Worm (Caenorhabditis elegans): Measurements from ENCODE around the gene pas-2.

The pas-2 gene

ce11 chrV:10750630-10751029 lies 19.5 kb upstream of the pas-2 start, which contains the start of gene F28H7.3:
TSS of gene F28H7.3 (minus strand) at chrV:10750788.
- TF ChIP-seq ref-1 (GFP tag; conservative IDR thresholded peaks at IDR 0.05), result no peak

DNA sequence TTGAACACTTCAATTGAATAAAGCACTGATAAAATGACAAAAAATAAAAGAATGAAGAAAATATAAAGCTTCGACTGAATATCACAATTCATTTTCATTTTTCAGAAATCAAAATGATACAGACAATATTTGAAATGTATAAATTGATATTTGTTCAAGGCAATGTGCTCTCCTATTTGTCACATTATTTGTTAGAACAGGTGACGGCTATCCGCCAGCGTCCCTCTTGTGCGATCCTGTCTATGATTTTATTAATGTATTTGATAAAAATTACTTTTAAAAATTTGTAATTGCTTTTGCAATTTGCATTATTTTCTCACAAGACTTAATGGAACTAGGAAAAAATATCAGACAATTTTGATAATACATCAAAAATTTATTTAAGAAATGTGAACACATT lies 16.1 kb upstream of the pas-2 start, which contains the start of gene F28H7.7:
Gene F28H7.7, minus strand, starts transcription at position 101 of the 400 bp plus-strand sequence.
- no peak for TF ChIP-seq tab-1 (GFP tag; IDR thresholded peaks at IDR 0.05)
- TF ChIP-seq T22C8.4 (GFP tag; IDR thresholded peaks at IDR 0.05), result no peak
- no peak for TF ChIP-seq klf-2 (GFP tag; conservative IDR thresholded peaks at IDR 0.05)
- no peak for TF ChIP-seq cog-1 (tag; optimal IDR thresholded peaks at IDR 0.05)
- TF ChIP-seq ref-1 (GFP tag; conservative IDR thresholded peaks at IDR 0.05), result no peak
- TF ChIP-seq med-1 (GFP tag; optimal IDR thresholded peaks at IDR 0.05; ENCODE audit: insufficient read depth), result no peak
- TF ChIP-seq flt-1 (GFP tag; IDR thresholded peaks at IDR 0.05), result no peak
- no peak for TF ChIP-seq ztf-23 (GFP tag; IDR thresholded peaks at IDR 0.05)
- TF ChIP-seq ztf-29 (GFP tag; IDR thresholded peaks at IDR 0.05), result no peak

DNA sequence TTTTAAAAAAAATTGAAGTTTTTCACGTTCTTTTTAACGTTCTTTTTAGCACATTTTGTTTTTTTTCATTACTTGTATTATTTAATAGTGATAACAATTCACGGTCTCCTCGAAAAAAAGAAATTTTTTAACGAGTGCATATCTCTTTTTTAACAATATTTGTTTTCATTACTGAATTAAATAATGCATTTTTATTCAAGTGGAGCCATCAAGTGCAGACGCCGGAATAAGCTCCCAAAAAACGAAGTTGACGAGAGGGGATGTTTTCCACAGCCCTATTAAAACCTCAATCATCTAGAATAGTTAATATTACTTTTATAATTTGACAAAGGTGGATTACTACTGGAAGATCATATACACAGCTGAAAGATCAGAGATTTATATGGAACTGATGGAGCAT lies 13.5 kb upstream of the pas-2 start, which contains the start of gene irld-6:
Gene irld-6, minus strand, starts transcription at position 101 of the 400 bp plus-strand sequence.
- TF ChIP-seq T22C8.4 (GFP tag; IDR thresholded peaks at IDR 0.05) (no peak), ztf-29 (GFP tag; IDR thresholded peaks at IDR 0.05) (no peak), ztf-23 (GFP tag; IDR thresholded peaks at IDR 0.05) (no peak), med-1 (GFP tag; optimal IDR thresholded peaks at IDR 0.05; ENCODE audit: insufficient read depth) (no peak), ref-1 (GFP tag; conservative IDR thresholded peaks at IDR 0.05) (no peak), klf-2 (GFP tag; conservative IDR thresholded peaks at IDR 0.05) (no peak), tab-1 (GFP tag; IDR thresholded peaks at IDR 0.05) (no peak), cog-1 (tag; optimal IDR thresholded peaks at IDR 0.05) (no peak), flt-1 (GFP tag; IDR thresholded peaks at IDR 0.05) (no peak)

ce11 chrV:10757128-10757527 lies 13.0 kb upstream of the pas-2 start:
- TF ChIP-seq cog-1 (tag; optimal IDR thresholded peaks at IDR 0.05) (no peak), med-1 (GFP tag; optimal IDR thresholded peaks at IDR 0.05; ENCODE audit: insufficient read depth) (no peak), ref-1 (GFP tag; conservative IDR thresholded peaks at IDR 0.05) (no peak), tab-1 (GFP tag; IDR thresholded peaks at IDR 0.05) (no peak), flt-1 (GFP tag; IDR thresholded peaks at IDR 0.05) (no peak)

ce11 chrV:10758658-10759057 lies 11.5 kb upstream of the pas-2 start, which contains the start of gene F28H7.8:
TSS of gene F28H7.8 (plus strand) at chrV:10758958.
- TF ChIP-seq ref-1 (GFP tag; conservative IDR thresholded peaks at IDR 0.05) (no peak), cog-1 (tag; optimal IDR thresholded peaks at IDR 0.05) (no peak), T22C8.4 (GFP tag; IDR thresholded peaks at IDR 0.05) (no peak), klf-2 (GFP tag; conservative IDR thresholded peaks at IDR 0.05) (no peak), flt-1 (GFP tag; IDR thresholded peaks at IDR 0.05) (no peak), tab-1 (GFP tag; IDR thresholded peaks at IDR 0.05) (no peak), ztf-29 (GFP tag; IDR thresholded peaks at IDR 0.05) (no peak), med-1 (GFP tag; optimal IDR thresholded peaks at IDR 0.05; ENCODE audit: insufficient read depth) (no peak), ztf-23 (GFP tag; IDR thresholded peaks at IDR 0.05) (no peak)

- TF ChIP-seq cog-1 (tag; optimal IDR thresholded peaks at IDR 0.05), result no peak
- no peak for TF ChIP-seq ztf-29 (GFP tag; IDR thresholded peaks at IDR 0.05)
- no peak for TF ChIP-seq T22C8.4 (GFP tag; IDR thresholded peaks at IDR 0.05)
- TF ChIP-seq ztf-23 (GFP tag; IDR thresholded peaks at IDR 0.05), result no peak
- no peak for TF ChIP-seq ref-1 (GFP tag; conservative IDR thresholded peaks at IDR 0.05)
- TF ChIP-seq flt-1 (GFP tag; IDR thresholded peaks at IDR 0.05), result no peak
Measured at ce11 chrV:10760839-10761238, 9.3 kb upstream of the pas-2 start.

DNA sequence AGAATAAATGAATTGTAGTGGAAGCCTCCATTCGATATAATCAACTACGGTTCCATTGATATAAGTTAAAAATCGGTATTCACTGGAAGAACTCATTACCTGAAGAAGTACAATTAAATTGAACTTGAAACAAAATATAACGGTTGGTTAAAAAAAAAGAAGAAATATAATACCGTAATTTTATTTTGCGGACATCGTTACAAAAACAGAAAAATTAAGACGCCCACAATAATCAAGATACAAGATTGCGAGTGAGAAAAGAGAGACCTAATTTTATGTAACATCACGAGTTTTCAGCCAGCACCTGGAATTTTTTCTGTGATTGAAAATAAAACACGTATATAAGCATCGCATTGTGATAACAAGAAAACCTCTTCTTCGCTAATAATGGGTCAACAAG lies 7.5 kb upstream of the pas-2 start, which contains the start of gene sre-6:
Gene sre-6, minus strand, starts transcription at position 101 of the 400 bp plus-strand sequence.
- TF ChIP-seq flt-1 (GFP tag; IDR thresholded peaks at IDR 0.05) (no peak), ref-1 (GFP tag; conservative IDR thresholded peaks at IDR 0.05) (no peak), tab-1 (GFP tag; IDR thresholded peaks at IDR 0.05) (no peak), klf-2 (GFP tag; conservative IDR thresholded peaks at IDR 0.05) (no peak), ztf-29 (GFP tag; IDR thresholded peaks at IDR 0.05) (no peak), T22C8.4 (GFP tag; IDR thresholded peaks at IDR 0.05) (no peak), med-1 (GFP tag; optimal IDR thresholded peaks at IDR 0.05; ENCODE audit: insufficient read depth) (no peak), cog-1 (tag; optimal IDR thresholded peaks at IDR 0.05) (no peak), ztf-23 (GFP tag; IDR thresholded peaks at IDR 0.05) (no peak)

DNA sequence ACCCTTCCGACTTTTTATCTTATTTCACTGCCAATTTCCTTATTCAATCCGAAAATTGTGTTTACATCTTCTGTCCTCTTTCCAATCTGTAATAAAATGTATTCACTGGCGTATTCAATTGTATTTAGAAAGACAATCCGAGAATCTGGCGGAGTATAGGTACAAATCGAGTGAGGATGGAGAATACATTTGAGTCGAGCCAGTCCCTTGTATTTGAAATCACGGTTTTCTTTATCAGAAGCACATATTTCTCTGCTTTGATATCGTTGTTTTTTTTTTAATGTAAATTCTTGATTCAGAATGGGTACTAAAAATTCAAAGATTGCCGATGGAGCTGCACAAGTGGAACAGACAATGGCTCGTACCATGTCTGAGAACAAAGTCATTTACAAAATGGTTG lies 6.1 kb upstream of the pas-2 start, which contains the start of gene ocr-1:
Gene ocr-1, plus strand, starts transcription at position 301 of the 400 bp plus-strand sequence.
- TF ChIP-seq tab-1 (GFP tag; IDR thresholded peaks at IDR 0.05), result no peak
- no peak for TF ChIP-seq ztf-23 (GFP tag; IDR thresholded peaks at IDR 0.05)
- TF ChIP-seq ref-1 (GFP tag; conservative IDR thresholded peaks at IDR 0.05), result no peak
- no peak for TF ChIP-seq T22C8.4 (GFP tag; IDR thresholded peaks at IDR 0.05)
- TF ChIP-seq klf-2 (GFP tag; conservative IDR thresholded peaks at IDR 0.05), result no peak
- TF ChIP-seq ztf-29 (GFP tag; IDR thresholded peaks at IDR 0.05), result no peak
- TF ChIP-seq med-1 (GFP tag; optimal IDR thresholded peaks at IDR 0.05; ENCODE audit: insufficient read depth), result no peak
- no peak for TF ChIP-seq cog-1 (tag; optimal IDR thresholded peaks at IDR 0.05)
- TF ChIP-seq flt-1 (GFP tag; IDR thresholded peaks at IDR 0.05), result no peak

DNA sequence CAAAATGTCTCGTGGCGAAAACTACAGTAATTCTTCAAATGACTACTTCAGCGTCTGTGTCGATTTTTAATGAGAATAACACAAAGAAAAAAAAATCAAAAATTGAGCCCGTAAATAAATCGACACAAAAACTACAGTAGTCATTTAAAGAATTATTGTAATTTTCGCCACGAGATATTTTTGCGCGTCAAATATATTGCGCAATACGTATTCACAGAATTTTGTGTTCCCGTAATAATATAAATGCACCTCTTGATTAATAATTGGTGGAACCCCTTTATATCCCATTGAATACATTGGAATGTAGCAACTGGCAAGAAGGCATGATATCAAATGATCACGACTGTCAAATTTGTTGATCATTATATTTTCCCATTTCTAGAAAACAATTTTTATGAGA lies 1.3 kb upstream of the pas-2 start:
- no peak for TF ChIP-seq flt-1 (GFP tag; IDR thresholded peaks at IDR 0.05)
- TF ChIP-seq ztf-29 (GFP tag; IDR thresholded peaks at IDR 0.05), result no peak
- no peak for TF ChIP-seq ref-1 (GFP tag; conservative IDR thresholded peaks at IDR 0.05)
- no peak for TF ChIP-seq ztf-23 (GFP tag; IDR thresholded peaks at IDR 0.05)
- no peak for TF ChIP-seq T22C8.4 (GFP tag; IDR thresholded peaks at IDR 0.05)
- TF ChIP-seq med-1 (GFP tag; optimal IDR thresholded peaks at IDR 0.05; ENCODE audit: insufficient read depth), result no peak
- no peak for TF ChIP-seq tab-1 (GFP tag; IDR thresholded peaks at IDR 0.05)
- no peak for TF ChIP-seq cog-1 (tag; optimal IDR thresholded peaks at IDR 0.05)
- TF ChIP-seq klf-2 (GFP tag; conservative IDR thresholded peaks at IDR 0.05), result no peak

DNA sequence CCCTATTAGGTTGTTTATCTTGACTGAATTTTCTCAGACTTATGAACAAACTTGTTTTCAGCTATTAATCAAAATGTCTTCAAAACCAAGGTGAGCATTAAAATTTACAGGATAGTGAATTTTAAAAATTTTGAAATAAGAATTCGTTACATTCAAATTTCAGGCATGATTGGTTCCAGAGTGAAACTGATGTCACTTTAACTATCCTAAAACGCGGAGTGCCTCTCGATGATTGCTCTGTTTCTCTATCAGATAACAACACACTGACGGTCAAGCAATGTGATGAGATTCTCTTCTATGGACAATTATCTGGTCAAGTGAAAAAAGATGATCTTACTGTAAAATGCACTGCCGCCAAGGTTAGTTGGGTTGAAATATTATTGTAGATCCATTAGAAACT lies 1.2 kb downstream of the pas-2 start, which contains the start of gene D1054.3:
Gene D1054.3, plus strand, starts transcription at position 62 of the 400 bp plus-strand sequence.
- TF ChIP-seq ztf-23 (GFP tag; IDR thresholded peaks at IDR 0.05) (no peak), ztf-29 (GFP tag; IDR thresholded peaks at IDR 0.05) (no peak), med-1 (GFP tag; optimal IDR thresholded peaks at IDR 0.05; ENCODE audit: insufficient read depth) (no peak), klf-2 (GFP tag; conservative IDR thresholded peaks at IDR 0.05) (no peak), cog-1 (tag; optimal IDR thresholded peaks at IDR 0.05) (no peak), T22C8.4 (GFP tag; IDR thresholded peaks at IDR 0.05) (no peak), tab-1 (GFP tag; IDR thresholded peaks at IDR 0.05) (no peak), ref-1 (GFP tag; conservative IDR thresholded peaks at IDR 0.05) (no peak), flt-1 (GFP tag; IDR thresholded peaks at IDR 0.05) (no peak)
